Worm (Caenorhabditis elegans) whole organism, young adult: ENCODE measurements around the gene his-6.

Experiments used
- akir-1 ChIP-seq: fragments of 200-800 bp; sonication (Bioruptor generic); optimal IDR thresholded peaks from 2 replicates; lab custom pipeline; 2018; ENCODE audit warnings: mild to moderate bottlenecking, missing genetic modification characterization, moderate library complexity, missing compliant biosample characterization
- aptf-2 ChIP-seq: fragments of 200-800 bp; sonication (Bioruptor generic); conservative IDR thresholded peaks from 2 replicates; pipeline ENCODE4 v1.3.6; 2022; ENCODE audit warnings: missing genetic modification reagents, missing genetic modification characterization, missing compliant biosample characterization
- lin-26 ChIP-seq: fragments of 200-800 bp; sonication (Bioruptor generic); IDR thresholded peaks from 2 replicates; pipeline ENCODE4 v1.3.6; 2022; ENCODE audit warnings: missing genetic modification reagents, missing genetic modification characterization, missing compliant biosample characterization
- pha-4 ChIP-seq: fragments of 150-350 bp; sonication (generic microtip); optimal IDR thresholded peaks from 2 replicates; lab custom pipeline; 2014; ENCODE audit warnings: missing biosample characterization, missing genetic modification reagents, missing genetic modification characterization
- unc-62 ChIP-seq: fragments of 150-350 bp; optimal IDR thresholded peaks from 2 replicates; lab custom pipeline; 2014; ENCODE audit warnings: missing biosample characterization, missing genetic modification reagents, missing genetic modification characterization
- ztf-22 ChIP-seq: fragments of 200-800 bp; sonication (Bioruptor generic); optimal IDR thresholded peaks from 2 replicates; lab custom pipeline; 2018; ENCODE audit warnings: mild to moderate bottlenecking, missing genetic modification characterization, moderate library complexity, missing compliant biosample characterization

DNA sequence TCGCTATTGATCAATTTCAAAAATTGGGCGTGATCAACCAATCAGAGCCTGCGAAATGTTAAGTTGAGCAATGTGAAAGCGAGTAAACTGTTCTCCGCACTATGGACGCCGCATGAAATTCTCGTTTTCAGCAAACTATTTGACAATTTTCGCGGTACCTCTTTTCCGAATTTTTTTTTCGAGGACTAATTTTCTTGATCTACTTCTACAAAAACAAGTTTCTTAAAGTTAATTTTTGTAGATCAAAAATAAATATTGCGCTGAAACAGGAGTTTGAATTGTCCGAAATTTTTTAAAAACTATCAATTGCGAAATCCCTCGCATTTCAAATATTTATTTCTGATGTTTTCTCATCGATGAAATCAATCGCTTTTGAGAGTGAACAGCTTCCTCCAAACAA lies 17.1 kb downstream of the his-6 start:
- TF ChIP-seq aptf-2 (GFP tag; lab: Robert Waterston, UW) (no peak), pha-4 (tag; lab: Kevin White, UChicago) (no peak), lin-26 (GFP tag; lab: Robert Waterston, UW) (no peak), akir-1 (no peak), ztf-22 (no peak), unc-62 (GFP tag; lab: Kevin White, UChicago) (no peak)
